Fruit fly (Drosophila melanogaster) whole organism, wandering third instar larva: ENCODE measurements around the gene CG32026.

Source experiments
- Abd-B ChIP-seq: fragments of >200 bp; optimal IDR thresholded peaks from 2 replicates; lab custom pipeline; 2017; ENCODE audit warnings: missing biosample characterization, missing genetic modification characterization
- CrebA ChIP-seq: fragments of 200-800 bp; sonication (Bioruptor generic); optimal IDR thresholded peaks from 2 replicates; lab custom pipeline; 2016; ENCODE audit warnings: missing biosample characterization, mild to moderate bottlenecking, missing genetic modification characterization, borderline replicate concordance
- Dif ChIP-seq: fragments of 200-275, 200-300 bp; sonication (Bioruptor generic); optimal IDR thresholded peaks from 2 replicates; lab custom pipeline; 2018; ENCODE audit warnings: missing biosample characterization, missing genetic modification characterization; ENCODE audit not compliant: partially characterized antibody
- GATAd ChIP-seq: sonication (Bioruptor generic); optimal IDR thresholded peaks from 2 replicates; lab custom pipeline; 2016; ENCODE audit warnings: missing biosample characterization, missing genetic modification characterization
- HLH106 ChIP-seq: fragments of 200-800 bp; optimal IDR thresholded peaks from 3 replicates; lab custom pipeline; 2019; ENCODE audit warnings: missing biosample characterization, mild to moderate bottlenecking, missing genetic modification characterization, moderate library complexity
- Hr78 ChIP-seq: fragments of >200 bp; optimal IDR thresholded peaks from 2 replicates; lab custom pipeline; 2017; ENCODE audit warnings: missing biosample characterization, missing genetic modification characterization
- Hr83 ChIP-seq: fragments of 200-300 bp; sonication (Bioruptor generic); optimal IDR thresholded peaks from 2 replicates; lab custom pipeline; 2016; ENCODE audit warnings: missing biosample characterization, mild to moderate bottlenecking, missing genetic modification characterization, moderate library complexity; ENCODE audit not compliant: poor library complexity, severe bottlenecking
- Jra ChIP-seq: sonication (Bioruptor generic); optimal IDR thresholded peaks from 2 replicates; lab custom pipeline; 2016; ENCODE audit warnings: missing biosample characterization, missing genetic modification characterization
- Mio ChIP-seq: sonication (Bioruptor generic); optimal IDR thresholded peaks from 2 replicates; lab custom pipeline; 2016; ENCODE audit warnings: missing biosample characterization, missing genetic modification characterization
- Myc ChIP-seq: fragments of >200 bp; optimal IDR thresholded peaks from 2 replicates; lab custom pipeline; 2017
- OdsH ChIP-seq: fragments of 200-800 bp; sonication (Bioruptor generic); optimal IDR thresholded peaks from 2 replicates; lab custom pipeline; 2016; ENCODE audit warnings: missing biosample characterization, mild to moderate bottlenecking, missing genetic modification characterization
- Rel ChIP-seq, 2 experiments: fragments of 200-800 bp; sonication (Bioruptor generic) in 1 of 2; optimal IDR thresholded peaks; 2 replicates in 1 of 2; 3 replicates in 1 of 2; lab custom pipeline; 2016 to 2019; ENCODE audit warnings: mild to moderate bottlenecking in 2 of 2, missing biosample characterization in 2 of 2, missing genetic modification characterization in 2 of 2, moderate library complexity in 1 of 2
- Sp1 ChIP-seq: fragments of 200-800 bp; sonication (Bioruptor generic); optimal IDR thresholded peaks from 3 replicates; lab custom pipeline; 2019; ENCODE audit warnings: missing biosample characterization, mild to moderate bottlenecking, missing genetic modification characterization, moderate library complexity
- Vsx2 ChIP-seq: fragments of 200-300, 225-300 bp; sonication (Bioruptor generic); optimal IDR thresholded peaks from 2 replicates; lab custom pipeline; 2018; ENCODE audit warnings: missing biosample characterization, missing genetic modification characterization; ENCODE audit not compliant: partially characterized antibody
- br ChIP-seq: fragments of 200-800 bp; sonication (Bioruptor generic); optimal IDR thresholded peaks from 2 replicates; lab custom pipeline; 2016; ENCODE audit warnings: missing biosample characterization, missing genetic modification characterization
- dsf ChIP-seq: sonication (Bioruptor generic); optimal IDR thresholded peaks from 2 replicates; lab custom pipeline; 2016; ENCODE audit warnings: missing biosample characterization, missing genetic modification characterization, borderline replicate concordance
- ey ChIP-seq: fragments of 200-800 bp; sonication (Bioruptor generic); optimal IDR thresholded peaks from 2 replicates; lab custom pipeline; 2016; ENCODE audit warnings: missing biosample characterization, missing genetic modification characterization
- foxo ChIP-seq, 2 experiments: fragments of 200-800 bp; sonication (Bioruptor generic); optimal IDR thresholded peaks; 2 replicates in 1 of 2; 3 replicates in 1 of 2; lab custom pipeline; 2016 to 2017; ENCODE audit warnings: missing biosample characterization in 2 of 2, missing genetic modification characterization in 2 of 2
- jim ChIP-seq: fragments of 175-275, 200-325 bp; sonication (Bioruptor generic); optimal IDR thresholded peaks from 2 replicates; lab custom pipeline; 2016; ENCODE audit warnings: missing biosample characterization, mild to moderate bottlenecking, missing genetic modification characterization
- lola ChIP-seq: fragments of >200 bp; optimal IDR thresholded peaks from 2 replicates; lab custom pipeline; 2017; ENCODE audit warnings: missing biosample characterization, missing genetic modification characterization
- rgr ChIP-seq: fragments of 200-800 bp; sonication (Bioruptor generic); optimal IDR thresholded peaks from 3 replicates; lab custom pipeline; 2016; ENCODE audit warnings: missing biosample characterization, mild to moderate bottlenecking, missing genetic modification characterization
- sage ChIP-seq: fragments of 200-800 bp; sonication (Bioruptor generic); optimal IDR thresholded peaks from 2 replicates; lab custom pipeline; 2016; ENCODE audit warnings: missing biosample characterization, mild to moderate bottlenecking, missing genetic modification characterization
- usp ChIP-seq: fragments of >200 bp; optimal IDR thresholded peaks from 2 replicates; lab custom pipeline; 2017; ENCODE audit warnings: missing biosample characterization, missing genetic modification characterization

Gene CG32026

dm6 chr3L:8798539-8798938 lies 37.7 kb upstream of the CG32026 start:
- TF ChIP-seq Myc (lab: Kevin White, UChicago) (peak; percentile 92), Hr83 (GFP tag; lab: Kevin White, UChicago) (no peak)

dm6 chr3L:8800432-8800831 lies 35.8 kb upstream of the CG32026 start, which contains the start of gene CG13310:
TSS of gene CG13310 (minus strand) at chr3L:8800532.
- TF ChIP-seq Hr83 (GFP tag; lab: Kevin White, UChicago) (no peak), sage (GFP tag; lab: Kevin White, UChicago) (no peak), br (GFP tag; lab: Kevin White, UChicago) (no peak), Abd-B (GFP tag; lab: Kevin White, UChicago) (no peak), usp (GFP tag; lab: Kevin White, UChicago) (no peak), foxo (GFP tag; optimal IDR thresholded peaks at IDR 0.05; lab: Kevin White, UChicago) (no peak), dsf (no peak), Jra (GFP tag; lab: Kevin White, UChicago) (no peak)

DNA sequence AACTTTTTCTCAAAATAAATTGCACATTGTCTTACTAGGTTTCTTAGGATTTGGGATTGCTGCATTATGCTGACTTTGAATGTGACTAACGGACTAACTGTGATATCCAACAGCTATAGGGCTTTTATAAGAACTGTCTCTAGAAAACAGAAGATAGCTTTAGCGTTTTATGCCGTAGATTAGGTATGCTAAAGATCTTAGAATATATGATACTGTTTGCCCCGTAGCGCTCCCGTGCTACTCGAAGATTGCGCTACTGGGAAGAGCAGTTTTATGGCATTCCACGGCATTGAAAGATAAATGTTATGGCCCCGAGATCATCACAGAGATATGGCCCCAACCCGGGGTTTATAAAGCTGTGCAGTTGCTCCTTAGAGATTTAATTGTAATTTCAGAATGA lies 34.2 kb upstream of the CG32026 start, which contains the start of the genes CG13311 and CG34426:
TSS of gene CG13311 (minus strand) at position 101 of the 400 bp plus-strand sequence.
TSS of gene CG34426 (plus strand) at position 400 of the 400 bp plus-strand sequence.
- TF ChIP-seq jim = no peak
- TF ChIP-seq ey (GFP tag; lab: Kevin White, UChicago) = no peak
- no peak for TF ChIP-seq Abd-B (GFP tag; lab: Kevin White, UChicago)

DNA sequence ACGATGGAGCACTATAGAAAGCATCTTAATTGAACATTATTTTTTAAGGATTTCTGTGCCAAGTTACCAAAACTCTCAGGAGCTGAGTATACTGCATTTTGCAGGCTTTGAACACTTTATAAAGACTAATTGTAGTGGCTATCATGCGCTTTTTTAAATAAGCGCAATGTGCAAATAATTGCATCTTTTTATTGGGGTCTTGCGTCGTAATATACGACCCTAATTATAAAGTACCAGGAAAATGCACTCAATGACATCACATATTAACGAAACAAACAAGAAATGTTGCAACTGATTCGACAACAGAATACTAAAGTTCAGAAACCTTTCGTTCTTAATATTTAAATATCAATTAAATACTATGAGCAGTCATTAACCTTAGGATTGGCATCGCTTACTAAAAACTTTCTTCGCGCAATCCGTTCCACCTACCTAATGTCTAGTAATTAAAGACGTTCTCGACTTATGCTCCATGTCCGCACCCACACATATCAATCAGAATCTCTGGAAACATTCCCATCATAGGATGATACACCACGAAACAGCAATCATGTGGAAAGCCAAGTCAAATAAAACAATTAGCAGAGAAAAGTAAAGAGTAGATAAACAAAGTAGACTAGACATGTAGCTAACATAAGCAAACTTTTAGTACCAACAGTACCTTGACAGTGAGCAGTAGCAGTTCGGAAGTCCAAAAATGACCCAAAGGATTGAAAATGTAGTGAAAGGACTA lies 32.0 kb upstream of the CG32026 start, which contains the start of the genes CG32023 and CG34427:
TSS of gene CG32023 (minus strand) at position 101 of the 733 bp plus-strand sequence.
TSS of gene CG34427 (plus strand) at position 683 of the 733 bp plus-strand sequence.
- TF ChIP-seq lola = no peak
- TF ChIP-seq Hr78 (GFP tag; lab: Kevin White, UChicago) = no peak
- TF ChIP-seq dsf = no peak
- no peak for TF ChIP-seq jim
- no peak for TF ChIP-seq rgr (GFP tag; lab: Kevin White, UChicago)
- no peak for TF ChIP-seq HLH106 (tag; lab: Kevin White, UChicago)
- TF ChIP-seq Mio = no peak
- no peak for TF ChIP-seq Vsx2 (GFP tag; lab: Kevin White, UChicago)
- no peak for TF ChIP-seq Dif (GFP tag; lab: Kevin White, UChicago)
- no peak for TF ChIP-seq GATAd (GFP tag; lab: Kevin White, UChicago)

DNA sequence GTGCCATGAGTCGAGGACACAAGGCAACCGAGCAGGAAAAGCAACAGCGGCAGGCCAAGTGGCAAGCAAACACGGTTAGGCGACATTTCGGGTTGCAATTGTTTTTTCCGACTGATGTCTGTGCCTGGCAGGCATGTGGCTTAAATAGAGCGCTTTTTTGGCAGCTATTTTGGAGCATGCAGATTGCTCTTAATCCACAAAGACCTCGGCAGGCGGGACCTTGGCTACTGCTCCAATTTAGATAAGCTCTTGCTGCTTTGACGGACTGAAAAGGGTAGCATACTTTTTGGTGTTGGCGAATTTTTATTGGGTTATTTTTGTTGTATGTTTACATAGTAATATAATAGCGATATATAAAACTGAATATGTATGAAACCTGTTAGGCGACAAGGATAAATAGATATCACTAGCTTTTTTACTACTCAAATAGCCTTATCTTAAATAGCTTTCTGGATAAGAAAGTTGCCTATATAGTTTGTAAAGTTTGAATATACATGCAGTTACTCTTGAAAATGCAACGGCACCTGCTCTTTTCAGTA lies 29.1 kb upstream of the CG32026 start, which contains the start of the genes CG13312 and CG32024:
TSS of gene CG13312 (minus strand) at position 101 of the 539 bp plus-strand sequence.
TSS of gene CG32024 (plus strand) at position 489 of the 539 bp plus-strand sequence.
- TF ChIP-seq usp (GFP tag; lab: Kevin White, UChicago) = no peak
- no peak for TF ChIP-seq CrebA (GFP tag; lab: Kevin White, UChicago)
- TF ChIP-seq ey (GFP tag; lab: Kevin White, UChicago) = no peak
- no peak for TF ChIP-seq Dif (GFP tag; lab: Kevin White, UChicago)
- TF ChIP-seq OdsH (GFP tag; lab: Kevin White, UChicago) = no peak
- TF ChIP-seq lola = no peak
- no peak for TF ChIP-seq Vsx2 (GFP tag; lab: Kevin White, UChicago)
- TF ChIP-seq Abd-B (GFP tag; lab: Kevin White, UChicago) = no peak
- TF ChIP-seq Hr78 (GFP tag; lab: Kevin White, UChicago) = no peak
- no peak for TF ChIP-seq GATAd (GFP tag; lab: Kevin White, UChicago)
- TF ChIP-seq Sp1 (GFP tag; lab: Kevin White, UChicago) = no peak
- TF ChIP-seq Rel (GFP tag; optimal IDR thresholded peaks at IDR 0.05; lab: Kevin White, UChicago) = no peak
- TF ChIP-seq Rel (tag; optimal IDR thresholded peaks at IDR 0.05; lab: Kevin White, UChicago) = no peak
- no peak for TF ChIP-seq Hr83 (GFP tag; lab: Kevin White, UChicago)

DNA sequence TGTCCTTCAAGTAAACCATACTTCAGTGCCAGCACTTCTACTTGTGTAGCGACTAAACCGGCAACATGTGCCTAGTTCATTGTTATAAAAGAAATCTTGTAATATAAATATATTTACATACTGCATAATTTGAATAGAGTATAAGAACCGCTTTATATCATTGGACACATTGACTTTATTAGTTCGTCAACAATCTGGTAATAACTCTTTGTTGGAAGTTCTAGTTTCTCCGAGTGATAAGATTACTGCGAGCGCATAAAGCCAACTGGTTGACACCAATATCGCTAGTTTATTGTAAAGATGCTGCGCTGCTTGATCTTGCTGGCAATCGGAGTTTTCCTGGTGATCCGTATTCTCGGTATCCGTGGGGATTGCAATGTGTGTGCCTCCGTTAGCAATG lies 28.0 kb upstream of the CG32026 start, which contains the start of gene CG13308:
TSS of gene CG13308 (plus strand) at position 301 of the 400 bp plus-strand sequence.
- TF ChIP-seq OdsH (GFP tag; lab: Kevin White, UChicago) = no peak
